Fruit fly (Drosophila melanogaster) whole organism, embryonic: ENCODE data around the gene CG8191.
A peak's percentile ranks its signal among the peaks of the same experiment; 100 is the strongest.

Source experiments
- B-H1 ChIP-seq: fragments of 200-800 bp; sonication (Bioruptor generic); IDR thresholded peaks from 3 replicates; pipeline ENCODE4 v1.3.6; 2022; ENCODE audit warnings: missing biosample characterization, missing genetic modification characterization
- Bgb ChIP-seq: fragments of 200-800 bp; sonication (Bioruptor generic); IDR thresholded peaks from 2 replicates; pipeline ENCODE4 v1.3.6; 2022; ENCODE audit warnings: missing biosample characterization, missing genetic modification characterization; ENCODE audit not compliant: partially characterized antibody
- CG10565 ChIP-seq: fragments of 200-800 bp; sonication (Bioruptor generic); optimal IDR thresholded peaks from 3 replicates; lab custom pipeline; 2016; ENCODE audit warnings: missing biosample characterization, mild to moderate bottlenecking, missing genetic modification characterization
- CG1529 ChIP-seq: fragments of 200-800 bp; sonication (Bioruptor generic); optimal IDR thresholded peaks from 3 replicates; lab custom pipeline; 2018; ENCODE audit warnings: missing biosample characterization, missing genetic modification characterization
- CG15479 ChIP-seq: fragments of 200-800 bp; sonication (Bioruptor generic); optimal IDR thresholded peaks from 3 replicates; lab custom pipeline; 2019; ENCODE audit warnings: missing biosample characterization, mild to moderate bottlenecking, missing genetic modification characterization, moderate library complexity
- CG2116 ChIP-seq: fragments of 200-800 bp; sonication (Bioruptor generic); optimal IDR thresholded peaks from 3 replicates; lab custom pipeline; 2018; ENCODE audit warnings: missing biosample characterization, mild to moderate bottlenecking, missing genetic modification characterization
- CG2129 ChIP-seq: fragments of 200-800 bp; sonication (Bioruptor generic); IDR thresholded peaks from 2 replicates; pipeline ENCODE4 v1.3.6; 2022; ENCODE audit warnings: missing biosample characterization, missing genetic modification characterization; ENCODE audit not compliant: partially characterized antibody
- CG30431 ChIP-seq: fragments of 200-800 bp; sonication (Bioruptor generic); optimal IDR thresholded peaks from 2 replicates; lab custom pipeline; 2017; ENCODE audit warnings: missing biosample characterization, missing genetic modification characterization
- CG31224 ChIP-seq: fragments of 200-800 bp; sonication (Bioruptor generic); IDR thresholded peaks from 2 replicates; pipeline ENCODE4 v1.3.6; 2022; ENCODE audit warnings: missing biosample characterization, missing genetic modification characterization
- CG3281 ChIP-seq: fragments of 200-800 bp; sonication (Bioruptor generic); optimal IDR thresholded peaks from 3 replicates; lab custom pipeline; 2017; ENCODE audit warnings: missing biosample characterization, mild to moderate bottlenecking, missing genetic modification characterization
- CG34224 ChIP-seq: fragments of 200-800 bp; sonication (Bioruptor generic); IDR thresholded peaks from 3 replicates; pipeline ENCODE4 v1.3.6; 2022; ENCODE audit warnings: missing biosample characterization, missing genetic modification characterization; ENCODE audit not compliant: partially characterized antibody
- CG3995 ChIP-seq: fragments of 200-800 bp; sonication (Bioruptor generic); optimal IDR thresholded peaks from 3 replicates; lab custom pipeline; 2016; ENCODE audit warnings: missing biosample characterization, missing genetic modification characterization
- CG42726 ChIP-seq: fragments of 200-800 bp; sonication (Bioruptor generic); IDR thresholded peaks from 2 replicates; pipeline ENCODE4 v1.3.6; 2022; ENCODE audit warnings: missing biosample characterization, missing genetic modification characterization; ENCODE audit not compliant: partially characterized antibody
- CG6654 ChIP-seq: fragments of 200-800 bp; sonication (Bioruptor generic); optimal IDR thresholded peaks from 2 replicates; lab custom pipeline; 2017; ENCODE audit warnings: missing biosample characterization, mild to moderate bottlenecking, missing genetic modification characterization
- CG6765 ChIP-seq: fragments of 200-800 bp; sonication (Bioruptor generic); optimal IDR thresholded peaks from 3 replicates; lab custom pipeline; 2017; ENCODE audit warnings: missing biosample characterization, mild to moderate bottlenecking, missing genetic modification characterization
- CG7928 ChIP-seq: fragments of 200-800 bp; sonication (Bioruptor generic); optimal IDR thresholded peaks from 2 replicates; lab custom pipeline; 2017; ENCODE audit warnings: missing biosample characterization, mild to moderate bottlenecking, missing genetic modification characterization
- CG9609 ChIP-seq: fragments of 200-800 bp; sonication (Bioruptor generic); optimal IDR thresholded peaks from 3 replicates; lab custom pipeline; 2016; ENCODE audit warnings: missing biosample characterization, missing genetic modification characterization
- CHES-1-like ChIP-seq: fragments of 200-800 bp; sonication (Bioruptor generic); optimal IDR thresholded peaks from 2 replicates; lab custom pipeline; 2016; ENCODE audit warnings: missing biosample characterization, missing genetic modification characterization
- CkIIα-i1 ChIP-seq: fragments of 200-800 bp; sonication (Bioruptor generic); IDR thresholded peaks from 2 replicates; pipeline ENCODE4 v1.3.6; 2022; ENCODE audit warnings: missing biosample characterization, missing genetic modification characterization
- Dad ChIP-seq: fragments of 200-800 bp; sonication (Bioruptor generic); optimal IDR thresholded peaks from 3 replicates; lab custom pipeline; 2016; ENCODE audit warnings: missing biosample characterization, missing genetic modification characterization
- Doc3 ChIP-seq: fragments of 200-800 bp; sonication (Bioruptor generic); IDR thresholded peaks from 3 replicates; pipeline ENCODE4 v1.3.6; 2022; ENCODE audit warnings: missing biosample characterization, missing genetic modification characterization; ENCODE audit not compliant: partially characterized antibody
- Dp ChIP-seq: fragments of 200-800 bp; sonication (Bioruptor generic); optimal IDR thresholded peaks from 2 replicates; lab custom pipeline; 2018; ENCODE audit warnings: missing biosample characterization, mild to moderate bottlenecking, missing genetic modification characterization, moderate library complexity
- Drgx ChIP-seq: fragments of 200-800 bp; sonication (Bioruptor generic); IDR thresholded peaks from 2 replicates; pipeline ENCODE4 v1.3.6; 2022; ENCODE audit warnings: missing biosample characterization, missing genetic modification characterization
- Ets65A ChIP-seq: fragments of 200-800 bp; sonication (Bioruptor generic); peaks from one replicate; lab custom pipeline; 2016; ENCODE audit warnings: missing biosample characterization, missing genetic modification characterization
- GATAe ChIP-seq: fragments of 200-800 bp; sonication (Bioruptor generic); conservative IDR thresholded peaks from 2 replicates; pipeline ENCODE4 v1.3.6; 2022; ENCODE audit warnings: missing biosample characterization, missing genetic modification characterization
- H2.0 ChIP-seq: fragments of 200-800 bp; sonication (Bioruptor generic); IDR thresholded peaks from 2 replicates; pipeline ENCODE4 v1.3.6; 2022; ENCODE audit warnings: missing biosample characterization, missing genetic modification characterization
- Oli ChIP-seq: fragments of 200-800 bp; sonication (Bioruptor generic); optimal IDR thresholded peaks from 2 replicates; lab custom pipeline; 2018; ENCODE audit warnings: missing biosample characterization, mild to moderate bottlenecking, missing genetic modification characterization, moderate library complexity
- Opbp ChIP-seq: fragments of 200-800 bp; sonication (Bioruptor generic); IDR thresholded peaks from 3 replicates; pipeline ENCODE4 v1.3.6; 2022; ENCODE audit warnings: missing biosample characterization, missing genetic modification characterization; ENCODE audit not compliant: partially characterized antibody
- Side ChIP-seq: fragments of 200-800 bp; sonication (Bioruptor generic); optimal IDR thresholded peaks from 2 replicates; lab custom pipeline; 2016; ENCODE audit warnings: missing biosample characterization, missing genetic modification characterization
- Vsx1 ChIP-seq: fragments of 200-800 bp; sonication (Bioruptor generic); optimal IDR thresholded peaks from 2 replicates; lab custom pipeline; 2017; ENCODE audit warnings: missing biosample characterization, mild to moderate bottlenecking, missing genetic modification characterization, missing genetic modification reagents
- ato ChIP-seq: fragments of 200-800 bp; sonication (Bioruptor generic); IDR thresholded peaks from 2 replicates; pipeline ENCODE4 v1.3.6; 2022; ENCODE audit warnings: missing biosample characterization, missing genetic modification characterization; ENCODE audit not compliant: partially characterized antibody
- bowl ChIP-seq: fragments of 200-800 bp; sonication (Bioruptor generic); IDR thresholded peaks from 2 replicates; pipeline ENCODE4 v1.3.6; 2022; ENCODE audit warnings: missing biosample characterization, missing genetic modification characterization
- ci ChIP-seq: fragments of 200-800 bp; sonication (Bioruptor generic); IDR thresholded peaks from 3 replicates; pipeline ENCODE4 v1.3.6; 2022; ENCODE audit warnings: missing biosample characterization, missing genetic modification characterization
- dpn ChIP-seq, 2 experiments: fragments of 200-800 bp; sonication (Bioruptor generic); optimal IDR thresholded peaks; 3 replicates each; lab custom pipeline; 2016; ENCODE audit warnings: missing biosample characterization in 2 of 2, missing genetic modification characterization in 2 of 2
- dysf ChIP-seq: fragments of 200-800 bp; sonication (Bioruptor generic); IDR thresholded peaks from 3 replicates; pipeline ENCODE4 v1.3.6; 2022; ENCODE audit warnings: missing biosample characterization, missing genetic modification characterization
- eve ChIP-seq, 2 experiments: fragments of >200 bp; optimal IDR thresholded peaks; 2 replicates each; lab custom pipeline; 2017; ENCODE audit warnings: missing biosample characterization in 2 of 2, missing genetic modification characterization in 2 of 2
- exex ChIP-seq: fragments of 200-800 bp; sonication (Bioruptor generic); optimal IDR thresholded peaks from 4 replicates; lab custom pipeline; 2018; ENCODE audit warnings: missing biosample characterization, mild to moderate bottlenecking, missing genetic modification characterization, moderate library complexity
- fd102C ChIP-seq: fragments of 200-800 bp; sonication (Bioruptor generic); optimal IDR thresholded peaks from 2 replicates; lab custom pipeline; 2018; ENCODE audit warnings: missing biosample characterization, mild to moderate bottlenecking, missing genetic modification characterization, moderate library complexity
- gt ChIP-seq: fragments of 200-800 bp; sonication (Bioruptor generic); IDR thresholded peaks from 2 replicates; pipeline ENCODE4 v1.3.6; 2022; ENCODE audit warnings: missing biosample characterization, missing genetic modification characterization
- hbn ChIP-seq: fragments of 200-800 bp; sonication (Bioruptor generic); IDR thresholded peaks from 2 replicates; pipeline ENCODE4 v1.3.6; 2022; ENCODE audit warnings: missing biosample characterization, missing genetic modification characterization; ENCODE audit not compliant: partially characterized antibody
- ind ChIP-seq: fragments of 200-800 bp; sonication (Bioruptor generic); optimal IDR thresholded peaks from 3 replicates; lab custom pipeline; 2016; ENCODE audit warnings: missing biosample characterization, missing genetic modification characterization
- maf-S ChIP-seq: fragments of 200-800 bp; sonication (Bioruptor generic); optimal IDR thresholded peaks from 2 replicates; lab custom pipeline; 2016; ENCODE audit warnings: missing biosample characterization, missing genetic modification characterization
- nerfin-1 ChIP-seq: fragments of 200-800 bp; sonication (Bioruptor generic); optimal IDR thresholded peaks from 3 replicates; lab custom pipeline; 2019; ENCODE audit warnings: missing biosample characterization, mild to moderate bottlenecking, missing genetic modification characterization, moderate library complexity
- odd ChIP-seq: fragments of 200-800 bp; sonication (Bioruptor generic); optimal IDR thresholded peaks from 2 replicates; lab custom pipeline; 2017; ENCODE audit warnings: missing biosample characterization, mild to moderate bottlenecking, missing genetic modification characterization
- prd ChIP-seq, 3 experiments: fragments of >200 bp in 2 of 3; fragments of 200-800 bp in 1 of 3; sonication (Bioruptor generic) in 1 of 3; optimal IDR thresholded peaks in 2 of 3; IDR thresholded peaks in 1 of 3; 2 replicates in 2 of 3; 3 replicates in 1 of 3; pipeline versions ENCODE4 v1.3.6 to Lab custom; 2017 to 2022; ENCODE audit warnings: missing biosample characterization in 1 of 3, missing genetic modification characterization in 1 of 3
- psq ChIP-seq: fragments of 200-800 bp; sonication (Bioruptor generic); optimal IDR thresholded peaks from 2 replicates; lab custom pipeline; 2017; ENCODE audit warnings: missing biosample characterization, missing genetic modification characterization
- schlank ChIP-seq: fragments of 200-800 bp; sonication (Bioruptor generic); optimal IDR thresholded peaks from 2 replicates; lab custom pipeline; 2018; ENCODE audit warnings: missing biosample characterization, mild to moderate bottlenecking, missing genetic modification characterization
- slbo ChIP-seq: fragments of 200-800 bp; sonication (Bioruptor generic); IDR thresholded peaks from 2 replicates; pipeline ENCODE4 v1.3.6; 2022; ENCODE audit warnings: missing biosample characterization, missing genetic modification characterization
- wdn ChIP-seq: fragments of 200-800 bp; sonication (Bioruptor generic); IDR thresholded peaks from 2 replicates; pipeline ENCODE4 v1.3.6; 2022; ENCODE audit warnings: missing biosample characterization, missing genetic modification characterization

CG8191 gene

DNA sequence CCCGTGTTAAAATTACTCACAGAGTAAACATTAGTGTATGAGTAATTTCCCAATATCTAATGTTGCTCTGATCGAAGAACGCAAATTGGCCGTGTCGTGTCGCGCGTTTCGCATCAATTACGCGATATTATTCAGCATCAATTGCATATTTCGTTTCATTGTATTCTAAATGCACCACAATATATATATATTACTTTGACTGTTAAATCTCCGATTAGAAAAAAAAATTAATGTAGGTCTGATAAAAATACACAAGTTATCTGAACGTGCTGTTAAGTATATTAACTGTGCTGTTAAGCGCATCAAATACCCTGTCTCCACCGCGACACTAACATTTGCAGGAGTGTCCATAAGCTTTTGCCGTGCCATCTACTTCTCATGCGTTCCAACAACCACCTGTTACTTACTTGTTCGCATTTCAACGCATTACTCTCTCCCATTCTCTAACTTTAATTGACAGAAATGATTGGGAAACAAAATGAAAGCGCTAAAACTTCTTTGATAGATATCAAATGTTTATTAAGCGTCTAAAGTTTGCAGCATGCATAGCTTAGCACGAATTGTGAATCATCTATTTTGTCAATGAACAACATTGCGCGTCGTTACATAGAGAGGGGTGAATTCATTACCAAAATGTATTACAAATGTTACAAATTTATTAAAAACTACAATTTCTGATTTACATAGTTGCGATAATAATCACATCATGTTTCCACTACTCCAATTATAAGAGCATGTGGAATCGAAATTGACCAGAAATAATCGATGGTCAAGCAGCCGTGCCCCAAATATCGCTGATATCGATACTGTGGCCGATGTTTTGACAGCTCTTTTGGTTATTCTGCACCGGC lies 28.7 kb downstream of the CG8191 start, which contains the start of the genes Graf and mRpL3 (continued):
- TF ChIP-seq CG10565: no peak
- no peak for TF ChIP-seq Side
- TF ChIP-seq Vsx1: no peak
- TF ChIP-seq CG15479 (GFP tag; lab: Kevin White, UChicago): no peak
- TF ChIP-seq exex: peak; percentile 8
- no peak for TF ChIP-seq odd
- no peak for TF ChIP-seq maf-S (GFP tag; lab: Kevin White, UChicago)
- no peak for TF ChIP-seq CG6654 (GFP tag; lab: Kevin White, UChicago)
- TF ChIP-seq CG31224: no peak
- TF ChIP-seq CG34224 (GFP tag; lab: Robert Waterston, UW): peak; percentile 87
- TF ChIP-seq psq (GFP tag; lab: Kevin White, UChicago): no peak
- no peak for TF ChIP-seq Oli
- no peak for TF ChIP-seq CG3281
- TF ChIP-seq CG2129 (GFP tag; lab: Robert Waterston, UW): peak; percentile 81
- peak; percentile 77 for TF ChIP-seq hbn (GFP tag; lab: Robert Waterston, UW)
- no peak for TF ChIP-seq CG30431 (GFP tag; lab: Kevin White, UChicago)
- TF ChIP-seq CkIIα-i1: no peak
- no peak for TF ChIP-seq Dp (GFP tag; lab: Kevin White, UChicago)
- TF ChIP-seq eve (GFP tag; optimal IDR thresholded peaks at IDR 0.05; lab: Kevin White, UChicago): no peak
- no peak for TF ChIP-seq bowl
- TF ChIP-seq fd102C (GFP tag; lab: Kevin White, UChicago): no peak
- TF ChIP-seq ato: peak; percentile 90
- no peak for TF ChIP-seq dysf (GFP tag; lab: Robert Waterston, UW)
- no peak for TF ChIP-seq schlank
- TF ChIP-seq CG42726 (GFP tag; lab: Robert Waterston, UW): peak; percentile 88
- TF ChIP-seq slbo (GFP tag; lab: Robert Waterston, UW): no peak
- TF ChIP-seq CG6765 (GFP tag; lab: Kevin White, UChicago): no peak
- TF ChIP-seq ind: no peak
- TF ChIP-seq CG1529 (GFP tag; lab: Kevin White, UChicago): no peak
- TF ChIP-seq GATAe (GFP tag; lab: Robert Waterston, UW): no peak
- peak; percentile 93 for TF ChIP-seq Bgb (GFP tag; lab: Robert Waterston, UW)
- no peak for TF ChIP-seq Dad (GFP tag; lab: Kevin White, UChicago)
- no peak for TF ChIP-seq prd (optimal IDR thresholded peaks at IDR 0.05; lab: Kevin White, UChicago)
- TF ChIP-seq prd (GFP tag; IDR thresholded peaks at IDR 0.05; lab: Robert Waterston, UW): no peak
- TF ChIP-seq dpn (GFP tag; optimal IDR thresholded peaks at IDR 0.05; lab: Kevin White, UChicago): no peak
- TF ChIP-seq nerfin-1: no peak
- no peak for TF ChIP-seq gt (GFP tag; lab: Robert Waterston, UW)
- peak; percentile 20 for TF ChIP-seq CHES-1-like (GFP tag; lab: Kevin White, UChicago)
- TF ChIP-seq ci (GFP tag; lab: Robert Waterston, UW): no peak
- TF ChIP-seq Ets65A: no peak
- no peak for TF ChIP-seq wdn (GFP tag; lab: Robert Waterston, UW)
- no peak for TF ChIP-seq H2.0 (GFP tag; lab: Robert Waterston, UW)
- peak; percentile 80 for TF ChIP-seq Doc3 (GFP tag; lab: Robert Waterston, UW)
- TF ChIP-seq B-H1: no peak
- TF ChIP-seq CG3995 (GFP tag; lab: Kevin White, UChicago): peak; percentile 73
- no peak for TF ChIP-seq CG7928 (GFP tag; lab: Kevin White, UChicago)
- peak; percentile 47 for TF ChIP-seq CG2116 (GFP tag; lab: Kevin White, UChicago)
- no peak for TF ChIP-seq CG9609
- TF ChIP-seq Opbp (GFP tag; lab: Robert Waterston, UW): peak; percentile 94
- TF ChIP-seq Drgx: no peak
